Fruit fly (Drosophila melanogaster) whole organism, embryonic: ENCODE results near the gene hd.
A peak's percentile ranks its signal among the peaks of the same experiment; 100 is the strongest.

Source experiments
- CG11695 ChIP-seq: fragments of 200-800 bp; sonication (Bioruptor generic); IDR thresholded peaks from 3 replicates; pipeline ENCODE4 v1.3.6; 2022; ENCODE audit warnings: missing biosample characterization, missing genetic modification characterization
- Camta ChIP-seq: fragments of 200-800 bp; sonication (Bioruptor generic); optimal IDR thresholded peaks from 2 replicates; lab custom pipeline; 2016; ENCODE audit warnings: missing biosample characterization, missing genetic modification characterization
- Hr78 ChIP-seq, 2 experiments: fragments of 200-800 bp in 1 of 2; fragments of >200 bp in 1 of 2; sonication (Bioruptor generic) in 1 of 2; optimal IDR thresholded peaks; 2 replicates each; lab custom pipeline; 2017 to 2019; ENCODE audit warnings: missing biosample characterization in 2 of 2, missing genetic modification characterization in 2 of 2, mild to moderate bottlenecking in 1 of 2, moderate library complexity in 1 of 2
- Sox100B ChIP-seq: fragments of 200-800 bp; sonication (Bioruptor generic); optimal IDR thresholded peaks from 3 replicates; lab custom pipeline; 2018; ENCODE audit warnings: missing biosample characterization, mild to moderate bottlenecking, missing genetic modification characterization
- corto ChIP-seq: fragments of 200-800 bp; sonication (Bioruptor generic); optimal IDR thresholded peaks from 2 replicates; lab custom pipeline; 2016; ENCODE audit warnings: missing biosample characterization, mild to moderate bottlenecking, missing genetic modification characterization, moderate library complexity
- h ChIP-seq: fragments of >200 bp; optimal IDR thresholded peaks from 2 replicates; lab custom pipeline; 2017

- no peak for TF ChIP-seq Camta (GFP tag; lab: Kevin White, UChicago)
- no peak for TF ChIP-seq h (lab: Kevin White, UChicago)
- TF ChIP-seq Hr78 (GFP tag; optimal IDR thresholded peaks at IDR 0.05; lab: Kevin White, UChicago) = peak in 1 of 2 experiments; percentile 76
- no peak for TF ChIP-seq corto
- no peak for TF ChIP-seq Sox100B (GFP tag; lab: Kevin White, UChicago)
- TF ChIP-seq CG11695 = no peak
Measured at dm6 chr3R:5389034-5389433, 14.3 kb upstream of the hd start.
